Worm (Caenorhabditis elegans) whole organism, L2 larva: Measurements from ENCODE around the gene Y38E10A.33.

Experiments
- ama-1 ChIP-seq: fragments of 150-350 bp; optimal IDR thresholded peaks from 2 replicates; lab custom pipeline; 2018; ENCODE audit warnings: inconsistent platforms
- blmp-1 ChIP-seq: sonication (generic microtip); optimal IDR thresholded peaks from 2 replicates; lab custom pipeline; 2017; ENCODE audit warnings: missing genetic modification characterization, mild to moderate bottlenecking, missing compliant biosample characterization, antibody characterized with exemption, moderate library complexity; ENCODE audit not compliant: insufficient read depth
- ceh-16 ChIP-seq: fragments of 150-350 bp; optimal IDR thresholded peaks from 2 replicates; lab custom pipeline; 2014; ENCODE audit warnings: missing biosample characterization, missing genetic modification characterization
- dmd-4 ChIP-seq: sonication (generic microtip); optimal IDR thresholded peaks from 2 replicates; lab custom pipeline; 2017; ENCODE audit warnings: missing biosample characterization, missing genetic modification characterization
- egl-27 ChIP-seq: sonication (generic microtip); optimal IDR thresholded peaks from 3 replicates; lab custom pipeline; 2017; ENCODE audit warnings: missing biosample characterization, missing genetic modification reagents, missing genetic modification characterization
- elt-3 ChIP-seq: sonication (generic microtip); optimal IDR thresholded peaks from 2 replicates; lab custom pipeline; 2017; ENCODE audit warnings: missing biosample characterization, missing genetic modification characterization
- fos-1 ChIP-seq: fragments of 150-350 bp; optimal IDR thresholded peaks from 2 replicates; lab custom pipeline; 2014; ENCODE audit warnings: missing biosample characterization, missing genetic modification characterization
- nhr-12 ChIP-seq: fragments of 150-350 bp; optimal IDR thresholded peaks from 2 replicates; lab custom pipeline; 2014; ENCODE audit warnings: missing biosample characterization, missing genetic modification characterization
- nhr-237 ChIP-seq: fragments of 150-350 bp; optimal IDR thresholded peaks from 2 replicates; lab custom pipeline; 2014; ENCODE audit warnings: missing biosample characterization, missing genetic modification characterization
- nhr-25 ChIP-seq: fragments of 150-350 bp; sonication (generic microtip); optimal IDR thresholded peaks from 3 replicates; lab custom pipeline; 2014; ENCODE audit warnings: missing biosample characterization, missing genetic modification characterization
- skn-1 ChIP-seq: sonication (generic microtip); optimal IDR thresholded peaks from 2 replicates; lab custom pipeline; 2017; ENCODE audit warnings: missing biosample characterization, missing genetic modification characterization
- sma-9 ChIP-seq, 2 experiments: fragments of 150-350 bp in 1 of 2; sonication (generic microtip) in 1 of 2; optimal IDR thresholded peaks; 2 replicates each; lab custom pipeline; 2014 to 2016; ENCODE audit warnings: missing genetic modification characterization in 2 of 2, mild to moderate bottlenecking in 1 of 2, missing biosample characterization in 1 of 2, missing compliant biosample characterization in 1 of 2, missing genetic modification reagents in 1 of 2, moderate library complexity in 1 of 2
- unc-62 ChIP-seq: fragments of 150-350 bp; optimal IDR thresholded peaks from 2 replicates; lab custom pipeline; 2014; ENCODE audit warnings: missing biosample characterization, missing genetic modification reagents, missing genetic modification characterization
- ztf-4 ChIP-seq: fragments of 150-350 bp; optimal IDR thresholded peaks from 2 replicates; lab custom pipeline; 2014; ENCODE audit warnings: missing biosample characterization, missing genetic modification characterization

DNA sequence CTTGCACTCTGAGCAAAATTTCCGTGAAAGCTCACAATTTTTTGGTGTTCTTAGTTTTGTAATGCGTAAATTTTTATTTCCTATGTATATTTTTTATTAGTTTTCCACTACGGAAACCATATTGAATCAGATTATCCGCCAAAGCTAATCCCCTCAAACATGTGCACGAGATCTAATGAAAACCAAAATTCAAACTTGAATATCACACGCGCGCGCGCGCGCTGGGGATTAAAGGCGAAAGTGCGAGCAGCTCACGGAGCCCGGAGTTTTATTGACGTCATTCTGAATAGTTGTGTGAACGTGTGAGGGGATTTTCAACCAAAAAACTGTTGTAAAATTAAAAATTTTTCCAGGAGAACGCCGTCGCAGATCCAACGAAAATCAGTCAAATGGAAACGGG, 10.6 kb downstream of the Y38E10A.33 start:
- no peak for TF ChIP-seq nhr-237 (tag; lab: Kevin White, UChicago)
- TF ChIP-seq dmd-4 (tag; lab: Kevin White, UChicago) = no peak
- TF ChIP-seq fos-1 (tag; lab: Kevin White, UChicago) = no peak
- TF ChIP-seq ama-1 = no peak
- no peak for TF ChIP-seq elt-3 (tag; lab: Kevin White, UChicago)
- TF ChIP-seq ztf-4 = no peak
- no peak for TF ChIP-seq unc-62
- TF ChIP-seq sma-9 (GFP tag; optimal IDR thresholded peaks at IDR 0.05; lab: Kevin White, UChicago) = no peak
- TF ChIP-seq sma-9 (tag; optimal IDR thresholded peaks at IDR 0.05; lab: Kevin White, UChicago) = no peak
- no peak for TF ChIP-seq nhr-12 (tag; lab: Kevin White, UChicago)
- no peak for TF ChIP-seq ceh-16 (tag; lab: Kevin White, UChicago)
- TF ChIP-seq nhr-25 (tag; lab: Kevin White, UChicago) = no peak
- no peak for TF ChIP-seq skn-1 (tag; lab: Kevin White, UChicago)
- TF ChIP-seq blmp-1 (tag; lab: Kevin White, UChicago) = no peak
- no peak for TF ChIP-seq egl-27
